Fruit fly (Drosophila melanogaster): ENCODE results near the gene tal-3A.

DNA sequence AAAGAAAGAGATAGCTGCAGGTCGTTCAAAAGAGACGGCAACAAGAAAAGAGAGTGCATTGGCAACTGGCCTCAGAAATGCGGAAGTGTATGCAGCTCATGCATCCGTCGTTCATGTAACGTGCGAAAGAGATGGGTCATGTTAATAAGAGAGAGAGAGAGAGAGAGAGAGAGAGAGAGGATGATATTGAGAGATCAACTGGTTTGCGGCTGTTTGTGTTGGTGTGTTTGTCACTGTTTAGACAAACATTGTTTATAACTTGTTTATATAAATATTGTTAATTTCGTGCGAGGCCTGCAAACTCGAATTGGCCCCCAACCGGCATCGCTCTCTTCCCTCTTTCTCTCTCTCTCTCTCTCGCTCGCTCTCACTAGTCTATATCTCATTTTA is 18.2 kb upstream of the tal-3A start:
- TF ChIP-seq CG1620 (GFP tag; optimal IDR thresholded peaks at IDR 0.05) = no peak
- TF ChIP-seq CG7045 (GFP tag; optimal IDR thresholded peaks at IDR 0.05) = no peak
- no peak for TF ChIP-seq cic (GFP tag; optimal IDR thresholded peaks at IDR 0.05)
- TF ChIP-seq Hr96 (GFP tag; optimal IDR thresholded peaks at IDR 0.05) = no peak
- no peak for TF ChIP-seq Clk (GFP tag; optimal IDR thresholded peaks at IDR 0.05)
- peak; percentile 25 for TF ChIP-seq CG12768 (GFP tag; optimal IDR thresholded peaks at IDR 0.05)
- TF ChIP-seq CG5204 (GFP tag; optimal IDR thresholded peaks at IDR 0.05) = no peak
- no peak for TF ChIP-seq CG14711 (tag; optimal IDR thresholded peaks at IDR 0.05)
- TF ChIP-seq ovo (GFP tag; optimal IDR thresholded peaks at IDR 0.05) = no peak
- no peak for TF ChIP-seq CG33017 (tag; optimal IDR thresholded peaks at IDR 0.05)
- no peak for TF ChIP-seq pad (GFP tag; optimal IDR thresholded peaks at IDR 0.05)
- TF ChIP-seq Mnt (GFP tag; optimal IDR thresholded peaks at IDR 0.05) = no peak
- no peak for TF ChIP-seq tj (GFP tag; optimal IDR thresholded peaks at IDR 0.05)

All from whole organism, adult.